Worm (Caenorhabditis elegans) whole organism, early embryonic: ENCODE results near the gene C44H4.4.
A peak's percentile ranks its signal among the peaks of the same experiment; 100 is the strongest.

ENCODE experiments used
- B0310.2 ChIP-seq: sonication (generic microtip); optimal IDR thresholded peaks from 2 replicates; lab custom pipeline; 2016; ENCODE audit warnings: mild to moderate bottlenecking, missing genetic modification characterization, missing compliant biosample characterization
- F13C5.2 ChIP-seq: sonication (generic microtip); optimal IDR thresholded peaks from 2 replicates; lab custom pipeline; 2017; ENCODE audit warnings: mild to moderate bottlenecking, missing genetic modification characterization, inconsistent platforms, missing compliant biosample characterization
- aly-1 ChIP-seq: sonication (generic microtip); optimal IDR thresholded peaks from 2 replicates; lab custom pipeline; 2016; ENCODE audit warnings: missing genetic modification characterization, missing compliant biosample characterization
- ama-1 ChIP-seq: fragments of 150-350 bp; optimal IDR thresholded peaks from 2 replicates; lab custom pipeline; 2014
- ceh-13 ChIP-seq: fragments of 200-800 bp; sonication (Bioruptor generic); optimal IDR thresholded peaks from 2 replicates; lab custom pipeline; 2018; ENCODE audit warnings: mild to moderate bottlenecking, missing genetic modification characterization, missing compliant biosample characterization
- ceh-36 ChIP-seq: sonication (generic microtip); optimal IDR thresholded peaks from 2 replicates; lab custom pipeline; 2016; ENCODE audit warnings: missing genetic modification characterization, inconsistent platforms, missing compliant biosample characterization
- flt-1 ChIP-seq: fragments of 200-800 bp; sonication (Bioruptor generic); IDR thresholded peaks from 2 replicates; pipeline ENCODE4 v1.3.6; 2022; ENCODE audit warnings: missing genetic modification characterization, missing compliant biosample characterization
- hmbx-1 ChIP-seq: sonication (generic microtip); optimal IDR thresholded peaks from 2 replicates; lab custom pipeline; 2016; ENCODE audit warnings: mild to moderate bottlenecking, missing genetic modification characterization, missing compliant biosample characterization
- hmg-4 ChIP-seq: fragments of 200-800 bp; sonication (Bioruptor generic); optimal IDR thresholded peaks from 2 replicates; lab custom pipeline; 2018; ENCODE audit warnings: mild to moderate bottlenecking, missing genetic modification characterization, missing compliant biosample characterization
- pes-1 ChIP-seq: fragments of 200-800 bp; sonication (Bioruptor generic); IDR thresholded peaks from 2 replicates; pipeline ENCODE4 v1.3.6; 2022; ENCODE audit warnings: missing genetic modification reagents, missing genetic modification characterization, missing compliant biosample characterization
- scrt-1 ChIP-seq: fragments of 200-800 bp; sonication (Bioruptor generic); IDR thresholded peaks from 2 replicates; pipeline ENCODE4 v1.3.6; 2022; ENCODE audit warnings: missing genetic modification characterization, missing compliant biosample characterization
- sea-1 ChIP-seq: fragments of 200-800 bp; sonication (Bioruptor generic); conservative IDR thresholded peaks from 2 replicates; pipeline ENCODE4 v1.3.6; 2022; ENCODE audit warnings: missing genetic modification characterization, missing compliant biosample characterization
- tra-4 ChIP-seq: sonication (generic microtip); optimal IDR thresholded peaks from 2 replicates; lab custom pipeline; 2017; ENCODE audit warnings: missing genetic modification characterization, missing compliant biosample characterization

ce11 chrX:14525325-14526305 lies 63.3 kb downstream of the C44H4.4 start:
- TF ChIP-seq B0310.2 (tag; lab: Kevin White, UChicago) (no peak), ama-1 (lab: Kevin White, UChicago) (no peak), flt-1 (GFP tag; lab: Robert Waterston, UW) (0 out of 2 replicates have a peak, but pooled peaks have one; percentile 8), aly-1 (tag; lab: Kevin White, UChicago) (no peak), hmg-4 (GFP tag; lab: Kevin White, UChicago) (peak; percentile 95), ceh-36 (peak; percentile 8), hmbx-1 (tag; lab: Kevin White, UChicago) (no peak), tra-4 (no peak), sea-1 (GFP tag; lab: Robert Waterston, UW) (peak; percentile 79), F13C5.2 (peak; percentile 98), scrt-1 (no peak), pes-1 (no peak; the same call in 1 of the 2 replicates), ceh-13 (peak; percentile 39)
